Fruit fly (Drosophila melanogaster) whole organism, wandering third instar larva: Measurements from ENCODE around the gene CG1640.

ENCODE experiments used
- Abd-B ChIP-seq: fragments of >200 bp; optimal IDR thresholded peaks from 2 replicates; lab custom pipeline; 2017; ENCODE audit warnings: missing biosample characterization, missing genetic modification characterization
- CG32264 ChIP-seq: fragments of 200-800 bp; sonication (Bioruptor generic); optimal IDR thresholded peaks from 2 replicates; lab custom pipeline; 2016; ENCODE audit warnings: missing biosample characterization, missing genetic modification characterization
- CG9705 ChIP-seq: fragments of 200-800 bp; sonication (Bioruptor generic); optimal IDR thresholded peaks from 2 replicates; lab custom pipeline; 2018; ENCODE audit warnings: missing biosample characterization, mild to moderate bottlenecking, missing genetic modification characterization
- CrebA ChIP-seq: fragments of 200-800 bp; sonication (Bioruptor generic); optimal IDR thresholded peaks from 2 replicates; lab custom pipeline; 2016; ENCODE audit warnings: missing biosample characterization, mild to moderate bottlenecking, missing genetic modification characterization, borderline replicate concordance
- Dfd ChIP-seq: fragments of >200 bp; optimal IDR thresholded peaks from 2 replicates; lab custom pipeline; 2017; ENCODE audit warnings: missing biosample characterization, missing genetic modification characterization
- Dif ChIP-seq: fragments of 200-275, 200-300 bp; sonication (Bioruptor generic); optimal IDR thresholded peaks from 2 replicates; lab custom pipeline; 2018; ENCODE audit warnings: missing biosample characterization, missing genetic modification characterization; ENCODE audit not compliant: partially characterized antibody
- GATAd ChIP-seq: sonication (Bioruptor generic); optimal IDR thresholded peaks from 2 replicates; lab custom pipeline; 2016; ENCODE audit warnings: missing biosample characterization, missing genetic modification characterization
- HLH106 ChIP-seq: fragments of 200-800 bp; optimal IDR thresholded peaks from 3 replicates; lab custom pipeline; 2019; ENCODE audit warnings: missing biosample characterization, mild to moderate bottlenecking, missing genetic modification characterization, moderate library complexity
- Hnf4 ChIP-seq: fragments of 200-800 bp; sonication (Bioruptor generic); optimal IDR thresholded peaks from 2 replicates; lab custom pipeline; 2016; ENCODE audit warnings: missing biosample characterization, mild to moderate bottlenecking, missing genetic modification characterization
- Hr78 ChIP-seq: fragments of >200 bp; optimal IDR thresholded peaks from 2 replicates; lab custom pipeline; 2017; ENCODE audit warnings: missing biosample characterization, missing genetic modification characterization
- Hr83 ChIP-seq: fragments of 200-300 bp; sonication (Bioruptor generic); optimal IDR thresholded peaks from 2 replicates; lab custom pipeline; 2016; ENCODE audit warnings: missing biosample characterization, mild to moderate bottlenecking, missing genetic modification characterization, moderate library complexity; ENCODE audit not compliant: poor library complexity, severe bottlenecking
- Jra ChIP-seq: sonication (Bioruptor generic); optimal IDR thresholded peaks from 2 replicates; lab custom pipeline; 2016; ENCODE audit warnings: missing biosample characterization, missing genetic modification characterization
- Mio ChIP-seq: sonication (Bioruptor generic); optimal IDR thresholded peaks from 2 replicates; lab custom pipeline; 2016; ENCODE audit warnings: missing biosample characterization, missing genetic modification characterization
- Myc ChIP-seq: fragments of >200 bp; optimal IDR thresholded peaks from 2 replicates; lab custom pipeline; 2017
- N ChIP-seq: fragments of >200 bp; optimal IDR thresholded peaks from 2 replicates; lab custom pipeline; 2018; ENCODE audit warnings: missing biosample characterization, missing external identifiers, missing genetic modification characterization
- OdsH ChIP-seq: fragments of 200-800 bp; sonication (Bioruptor generic); optimal IDR thresholded peaks from 2 replicates; lab custom pipeline; 2016; ENCODE audit warnings: missing biosample characterization, mild to moderate bottlenecking, missing genetic modification characterization
- Rel ChIP-seq, 2 experiments: fragments of 200-800 bp; sonication (Bioruptor generic) in 1 of 2; optimal IDR thresholded peaks; 2 replicates in 1 of 2; 3 replicates in 1 of 2; lab custom pipeline; 2016 to 2019; ENCODE audit warnings: mild to moderate bottlenecking in 2 of 2, missing biosample characterization in 2 of 2, missing genetic modification characterization in 2 of 2, moderate library complexity in 1 of 2
- Sp1 ChIP-seq: fragments of 200-800 bp; sonication (Bioruptor generic); optimal IDR thresholded peaks from 3 replicates; lab custom pipeline; 2019; ENCODE audit warnings: missing biosample characterization, mild to moderate bottlenecking, missing genetic modification characterization, moderate library complexity
- Vsx2 ChIP-seq: fragments of 200-300, 225-300 bp; sonication (Bioruptor generic); optimal IDR thresholded peaks from 2 replicates; lab custom pipeline; 2018; ENCODE audit warnings: missing biosample characterization, missing genetic modification characterization; ENCODE audit not compliant: partially characterized antibody
- br ChIP-seq: fragments of 200-800 bp; sonication (Bioruptor generic); optimal IDR thresholded peaks from 2 replicates; lab custom pipeline; 2016; ENCODE audit warnings: missing biosample characterization, missing genetic modification characterization
- brk ChIP-seq: fragments of 200-800 bp; sonication (Bioruptor generic); optimal IDR thresholded peaks from 2 replicates; lab custom pipeline; 2016; ENCODE audit warnings: missing biosample characterization, mild to moderate bottlenecking, missing genetic modification characterization
- dl ChIP-seq, 2 experiments: fragments of 175-275, 200-275 bp in 1 of 2; fragments of 200-275 bp in 1 of 2; sonication (Bioruptor generic); optimal IDR thresholded peaks; lab custom pipeline; 2018; ENCODE audit warnings: mild to moderate bottlenecking in 2 of 2, missing biosample characterization in 2 of 2, missing genetic modification characterization in 2 of 2, moderate library complexity in 2 of 2; ENCODE audit not compliant: partially characterized antibody in 2 of 2, insufficient read depth in 1 of 2
- dmrt93B ChIP-seq: fragments of 200-800 bp; sonication (Bioruptor generic); optimal IDR thresholded peaks from 2 replicates; lab custom pipeline; 2018; ENCODE audit warnings: missing biosample characterization, mild to moderate bottlenecking, missing genetic modification characterization
- dsf ChIP-seq: sonication (Bioruptor generic); optimal IDR thresholded peaks from 2 replicates; lab custom pipeline; 2016; ENCODE audit warnings: missing biosample characterization, missing genetic modification characterization, borderline replicate concordance
- ey ChIP-seq: fragments of 200-800 bp; sonication (Bioruptor generic); optimal IDR thresholded peaks from 2 replicates; lab custom pipeline; 2016; ENCODE audit warnings: missing biosample characterization, missing genetic modification characterization
- foxo ChIP-seq, 2 experiments: fragments of 200-800 bp; sonication (Bioruptor generic); optimal IDR thresholded peaks; 2 replicates in 1 of 2; 3 replicates in 1 of 2; lab custom pipeline; 2016 to 2017; ENCODE audit warnings: missing biosample characterization in 2 of 2, missing genetic modification characterization in 2 of 2
- fru ChIP-seq: fragments of 200-800 bp; sonication (Bioruptor generic); optimal IDR thresholded peaks from 3 replicates; lab custom pipeline; 2016; ENCODE audit warnings: missing biosample characterization, mild to moderate bottlenecking, missing genetic modification characterization
- h ChIP-seq: fragments of 200-800 bp; sonication (Bioruptor generic); optimal IDR thresholded peaks from 3 replicates; lab custom pipeline; 2016; ENCODE audit warnings: missing biosample characterization, mild to moderate bottlenecking, missing genetic modification characterization
- jim ChIP-seq: fragments of 175-275, 200-325 bp; sonication (Bioruptor generic); optimal IDR thresholded peaks from 2 replicates; lab custom pipeline; 2016; ENCODE audit warnings: missing biosample characterization, mild to moderate bottlenecking, missing genetic modification characterization
- lola ChIP-seq: fragments of >200 bp; optimal IDR thresholded peaks from 2 replicates; lab custom pipeline; 2017; ENCODE audit warnings: missing biosample characterization, missing genetic modification characterization
- pan ChIP-seq: fragments of >200 bp; optimal IDR thresholded peaks from 2 replicates; lab custom pipeline; 2017
- psq ChIP-seq: fragments of 200-800 bp; sonication (Bioruptor generic); optimal IDR thresholded peaks from 3 replicates; lab custom pipeline; 2017; ENCODE audit warnings: missing biosample characterization, mild to moderate bottlenecking, missing genetic modification characterization, moderate library complexity
- rgr ChIP-seq: fragments of 200-800 bp; sonication (Bioruptor generic); optimal IDR thresholded peaks from 3 replicates; lab custom pipeline; 2016; ENCODE audit warnings: missing biosample characterization, mild to moderate bottlenecking, missing genetic modification characterization
- sage ChIP-seq: fragments of 200-800 bp; sonication (Bioruptor generic); optimal IDR thresholded peaks from 2 replicates; lab custom pipeline; 2016; ENCODE audit warnings: missing biosample characterization, mild to moderate bottlenecking, missing genetic modification characterization
- sv ChIP-seq: fragments of 200-800 bp; sonication (Bioruptor generic); optimal IDR thresholded peaks from 3 replicates; lab custom pipeline; 2016; ENCODE audit warnings: missing biosample characterization, missing genetic modification characterization
- tai ChIP-seq: sonication (Bioruptor generic); optimal IDR thresholded peaks from 2 replicates; lab custom pipeline; 2016; ENCODE audit warnings: missing biosample characterization, missing genetic modification characterization
- usp ChIP-seq: fragments of >200 bp; optimal IDR thresholded peaks from 2 replicates; lab custom pipeline; 2017; ENCODE audit warnings: missing biosample characterization, missing genetic modification characterization
- woc ChIP-seq: sonication (Bioruptor generic); optimal IDR thresholded peaks from 2 replicates; lab custom pipeline; 2016; ENCODE audit warnings: missing biosample characterization, mild to moderate bottlenecking, missing genetic modification characterization

The CG1640 gene

dm6 chrX:13323526-13323925 is 46.9 kb upstream of the CG1640 start:
- TF ChIP-seq pan (lab: Kevin White, UChicago) (no peak), usp (GFP tag; lab: Kevin White, UChicago) (no peak), fru (GFP tag; lab: Kevin White, UChicago) (no peak), Dfd (GFP tag; lab: Kevin White, UChicago) (no peak), Vsx2 (GFP tag; lab: Kevin White, UChicago) (no peak), h (GFP tag; lab: Kevin White, UChicago) (no peak), rgr (GFP tag; lab: Kevin White, UChicago) (no peak), tai (GFP tag; lab: Kevin White, UChicago) (no peak), Rel (GFP tag; optimal IDR thresholded peaks at IDR 0.05; lab: Kevin White, UChicago) (no peak), Rel (tag; optimal IDR thresholded peaks at IDR 0.05; lab: Kevin White, UChicago) (no peak)

dm6 chrX:13325310-13325709 is 45.1 kb upstream of the CG1640 start:
- TF ChIP-seq h (GFP tag; lab: Kevin White, UChicago) (peak; percentile 24), sage (GFP tag; lab: Kevin White, UChicago) (no peak), br (GFP tag; lab: Kevin White, UChicago) (peak; percentile 20), HLH106 (tag; lab: Kevin White, UChicago) (peak; percentile 29), CG32264 (no peak), dmrt93B (peak; percentile 18), Sp1 (peak; percentile 7), Rel (GFP tag; optimal IDR thresholded peaks at IDR 0.05; lab: Kevin White, UChicago) (no peak), Rel (tag; optimal IDR thresholded peaks at IDR 0.05; lab: Kevin White, UChicago) (peak; percentile 17), psq (GFP tag; lab: Kevin White, UChicago) (peak; percentile 4), ey (peak; percentile 20), usp (GFP tag; lab: Kevin White, UChicago) (no peak), pan (lab: Kevin White, UChicago) (no peak), rgr (GFP tag; lab: Kevin White, UChicago) (peak; percentile 34)

dm6 chrX:13329572-13330046 is 40.8 kb upstream of the CG1640 start, which contains the start of gene Prx2:
Gene Prx2, plus strand, starts transcription at chrX:13329824.
- TF ChIP-seq fru (GFP tag; lab: Kevin White, UChicago) (peak; percentile 42), pan (lab: Kevin White, UChicago) (no peak), psq (GFP tag; lab: Kevin White, UChicago) (no peak), Hr83 (GFP tag; lab: Kevin White, UChicago) (peak; percentile 80), sage (GFP tag; lab: Kevin White, UChicago) (no peak), lola (GFP tag; lab: Kevin White, UChicago) (no peak), br (GFP tag; lab: Kevin White, UChicago) (peak; percentile 17), h (GFP tag; lab: Kevin White, UChicago) (peak; percentile 42), GATAd (no peak), Hnf4 (peak; percentile 14), CG9705 (peak; percentile 21), sv (no peak), rgr (GFP tag; lab: Kevin White, UChicago) (peak; percentile 17), dsf (GFP tag; lab: Kevin White, UChicago) (no peak), Abd-B (GFP tag; lab: Kevin White, UChicago) (no peak), Dfd (GFP tag; lab: Kevin White, UChicago) (no peak), Sp1 (peak; percentile 56), Mio (GFP tag; lab: Kevin White, UChicago) (no peak), CrebA (no peak), Hr78 (GFP tag; lab: Kevin White, UChicago) (no peak), Vsx2 (GFP tag; lab: Kevin White, UChicago) (no peak), usp (GFP tag; lab: Kevin White, UChicago) (no peak), foxo (GFP tag; optimal IDR thresholded peaks at IDR 0.05; lab: Kevin White, UChicago) (peak in 1 of 2 experiments; percentile 44), tai (GFP tag; lab: Kevin White, UChicago) (no peak), Dif (GFP tag; lab: Kevin White, UChicago) (peak; percentile 49), dmrt93B (no peak), jim (peak; percentile 57), HLH106 (tag; lab: Kevin White, UChicago) (no peak), Rel (GFP tag; optimal IDR thresholded peaks at IDR 0.05; lab: Kevin White, UChicago) (no peak), Rel (tag; optimal IDR thresholded peaks at IDR 0.05; lab: Kevin White, UChicago) (peak; percentile 60), ey (no peak), N (GFP tag; lab: Kevin White, UChicago) (no peak), Jra (GFP tag; lab: Kevin White, UChicago) (no peak), CG32264 (no peak), Myc (lab: Kevin White, UChicago) (no peak), OdsH (GFP tag; lab: Kevin White, UChicago) (no peak), dl (GFP tag; optimal IDR thresholded peaks at IDR 0.05; lab: Kevin White, UChicago; ENCODE audit: insufficient read depth in 1 of 2, partially characterized antibody in 2 of 2) (no peak), brk (GFP tag; lab: Kevin White, UChicago) (no peak), woc (GFP tag; lab: Kevin White, UChicago) (no peak)
